Fruit fly (Drosophila melanogaster) whole organism, embryonic: ENCODE results near the gene CG14043.
A peak's percentile ranks its signal among the peaks of the same experiment; 100 is the strongest.

Source experiments
- Aef1 ChIP-seq: fragments of 200-800 bp; sonication (Bioruptor generic); IDR thresholded peaks from 3 replicates; pipeline ENCODE4 v1.3.6; 2022; ENCODE audit warnings: missing biosample characterization, missing genetic modification characterization
- Atf-2 ChIP-seq: fragments of 200-800 bp; sonication (Bioruptor generic); optimal IDR thresholded peaks from 2 replicates; lab custom pipeline; 2016; ENCODE audit warnings: missing biosample characterization, missing genetic modification characterization
- CG10209 ChIP-seq: fragments of 200-800 bp; sonication (Bioruptor generic); optimal IDR thresholded peaks from 3 replicates; lab custom pipeline; 2017; ENCODE audit warnings: missing biosample characterization, mild to moderate bottlenecking, missing genetic modification characterization, missing genetic modification reagents
- CG10267 ChIP-seq: fragments of 200-800 bp; sonication (Bioruptor generic); optimal IDR thresholded peaks from 2 replicates; lab custom pipeline; 2018; ENCODE audit warnings: missing biosample characterization, mild to moderate bottlenecking, missing genetic modification characterization, moderate library complexity
- CG12236 ChIP-seq: fragments of 200-800 bp; sonication (Bioruptor generic); optimal IDR thresholded peaks from 2 replicates; lab custom pipeline; 2016; ENCODE audit warnings: missing biosample characterization, missing genetic modification characterization
- CG12299 ChIP-seq: fragments of 200-800 bp; sonication (Bioruptor generic); optimal IDR thresholded peaks from 2 replicates; lab custom pipeline; 2018; ENCODE audit warnings: missing biosample characterization, mild to moderate bottlenecking, missing genetic modification characterization
- CG1233 ChIP-seq: fragments of 200-800 bp; sonication (Bioruptor generic); optimal IDR thresholded peaks from 4 replicates; lab custom pipeline; 2018; ENCODE audit warnings: missing biosample characterization, mild to moderate bottlenecking, missing genetic modification characterization
- CG13123 ChIP-seq: fragments of 200-800 bp; sonication (Bioruptor generic); optimal IDR thresholded peaks from 2 replicates; lab custom pipeline; 2016; ENCODE audit warnings: missing biosample characterization, missing genetic modification characterization
- CG13775 ChIP-seq: fragments of 200-800 bp; sonication (Bioruptor generic); optimal IDR thresholded peaks from 3 replicates; lab custom pipeline; 2017; ENCODE audit warnings: missing biosample characterization, mild to moderate bottlenecking, missing genetic modification characterization
- CG15696 ChIP-seq: fragments of 200-800 bp; sonication (Bioruptor generic); optimal IDR thresholded peaks from 2 replicates; lab custom pipeline; 2019; ENCODE audit warnings: missing biosample characterization, mild to moderate bottlenecking, missing genetic modification characterization, moderate library complexity
- CG17359 ChIP-seq: fragments of 200-800 bp; sonication (Bioruptor generic); optimal IDR thresholded peaks from 3 replicates; lab custom pipeline; 2018; ENCODE audit warnings: missing biosample characterization, mild to moderate bottlenecking, missing genetic modification characterization, moderate library complexity
- CG17829 ChIP-seq: fragments of 200-800 bp; optimal IDR thresholded peaks from 2 replicates; lab custom pipeline; 2019; ENCODE audit warnings: missing biosample characterization, mild to moderate bottlenecking, missing genetic modification characterization, moderate library complexity
- CG18011 ChIP-seq: fragments of 200-800 bp; sonication (Bioruptor generic); optimal IDR thresholded peaks from 2 replicates; lab custom pipeline; 2017; ENCODE audit warnings: missing biosample characterization, missing genetic modification characterization, mild to moderate bottlenecking, moderate library complexity, missing genotype
- CG2875 ChIP-seq: fragments of 200-800 bp; sonication (Bioruptor generic); optimal IDR thresholded peaks from 2 replicates; lab custom pipeline; 2017; ENCODE audit warnings: missing biosample characterization, mild to moderate bottlenecking, missing genetic modification characterization, missing genetic modification reagents
- CG32772 ChIP-seq: fragments of 200-800 bp; sonication (Bioruptor generic); IDR thresholded peaks from 2 replicates; pipeline ENCODE4 v1.3.6; 2022; ENCODE audit warnings: missing biosample characterization, missing genetic modification characterization
- CG43689 ChIP-seq: fragments of 200-800 bp; sonication (Bioruptor generic); IDR thresholded peaks from 2 replicates; pipeline ENCODE4 v1.3.6; 2022; ENCODE audit warnings: missing biosample characterization, missing genetic modification characterization
- CG4707 ChIP-seq: fragments of 200-800 bp; sonication (Bioruptor generic); optimal IDR thresholded peaks from 2 replicates; lab custom pipeline; 2018; ENCODE audit warnings: missing biosample characterization, mild to moderate bottlenecking, missing genetic modification characterization, moderate library complexity
- CG6689 ChIP-seq: fragments of 200-800 bp; sonication (Bioruptor generic); IDR thresholded peaks from 2 replicates; pipeline ENCODE4 v1.3.6; 2022; ENCODE audit warnings: missing biosample characterization, missing genetic modification characterization
- CG6813 ChIP-seq: fragments of 200-800 bp; sonication (Bioruptor generic); optimal IDR thresholded peaks from 2 replicates; lab custom pipeline; 2017; ENCODE audit warnings: missing biosample characterization, missing genetic modification characterization, mild to moderate bottlenecking, moderate library complexity, missing genetic modification reagents
- CG8089 ChIP-seq: fragments of 200-800 bp; sonication (Bioruptor generic); optimal IDR thresholded peaks from 3 replicates; lab custom pipeline; 2016; ENCODE audit warnings: missing biosample characterization, missing genetic modification characterization
- CG8765 ChIP-seq: fragments of 200-800 bp; sonication (Bioruptor generic); IDR thresholded peaks from 2 replicates; pipeline ENCODE4 v1.3.6; 2022; ENCODE audit warnings: missing biosample characterization, missing genetic modification characterization
- CG8924 ChIP-seq: fragments of 200-800 bp; optimal IDR thresholded peaks from 3 replicates; lab custom pipeline; 2019; ENCODE audit warnings: missing biosample characterization, mild to moderate bottlenecking, missing genetic modification characterization, moderate library complexity
- CHES-1-like ChIP-seq: fragments of 200-800 bp; sonication (Bioruptor generic); optimal IDR thresholded peaks from 2 replicates; lab custom pipeline; 2016; ENCODE audit warnings: missing biosample characterization, missing genetic modification characterization
- CkIIα-i1 ChIP-seq: fragments of 200-800 bp; sonication (Bioruptor generic); IDR thresholded peaks from 2 replicates; pipeline ENCODE4 v1.3.6; 2022; ENCODE audit warnings: missing biosample characterization, missing genetic modification characterization
- D19A ChIP-seq: fragments of 200-800 bp; optimal IDR thresholded peaks from 3 replicates; lab custom pipeline; 2019; ENCODE audit warnings: missing biosample characterization, mild to moderate bottlenecking, missing genetic modification characterization, moderate library complexity
- HLH4C ChIP-seq: fragments of 200-800 bp; sonication (Bioruptor generic); IDR thresholded peaks from 3 replicates; pipeline ENCODE4 v1.3.6; 2022; ENCODE audit warnings: missing biosample characterization, missing genetic modification characterization; ENCODE audit not compliant: partially characterized antibody
- Hand ChIP-seq: fragments of 200-800 bp; sonication (Bioruptor generic); optimal IDR thresholded peaks from 2 replicates; lab custom pipeline; 2017; ENCODE audit warnings: mild to moderate bottlenecking, missing biosample characterization, missing genetic modification reagents, missing genetic modification characterization
- Hr3 ChIP-seq: fragments of 200-800 bp; sonication (Bioruptor generic); optimal IDR thresholded peaks from 3 replicates; lab custom pipeline; 2016; ENCODE audit warnings: missing biosample characterization, missing genetic modification characterization
- NfI ChIP-seq: fragments of 200-800 bp; sonication (Bioruptor generic); optimal IDR thresholded peaks from 3 replicates; lab custom pipeline; 2018; ENCODE audit warnings: missing biosample characterization, mild to moderate bottlenecking, missing genetic modification characterization, moderate library complexity
- PHDP ChIP-seq: fragments of 200-800 bp; sonication (Bioruptor generic); optimal IDR thresholded peaks from 3 replicates; lab custom pipeline; 2018; ENCODE audit warnings: missing biosample characterization, mild to moderate bottlenecking, missing genetic modification characterization, moderate library complexity
- TFAM ChIP-seq: fragments of 200-800 bp; sonication (Bioruptor generic); optimal IDR thresholded peaks from 2 replicates; lab custom pipeline; 2017; ENCODE audit warnings: missing biosample characterization, missing genetic modification characterization, inconsistent platforms
- YL-1 ChIP-seq: fragments of 200-800 bp; sonication (Bioruptor generic); optimal IDR thresholded peaks from 3 replicates; lab custom pipeline; 2017; ENCODE audit warnings: missing biosample characterization, mild to moderate bottlenecking, missing genetic modification characterization
- cas ChIP-seq: fragments of 200-800 bp; sonication (Bioruptor generic); IDR thresholded peaks from 2 replicates; pipeline ENCODE4 v1.3.6; 2022; ENCODE audit warnings: missing biosample characterization, missing genetic modification characterization
- cg ChIP-seq: fragments of 200-800 bp; sonication (Bioruptor generic); optimal IDR thresholded peaks from 3 replicates; lab custom pipeline; 2019; ENCODE audit warnings: missing biosample characterization, mild to moderate bottlenecking, missing genetic modification characterization, moderate library complexity
- chif ChIP-seq, 2 experiments: fragments of 200-800 bp; sonication (Bioruptor generic); optimal IDR thresholded peaks; 3 replicates each; lab custom pipeline; 2016; ENCODE audit warnings: missing biosample characterization in 2 of 2, missing genetic modification characterization in 2 of 2
- chm ChIP-seq: fragments of 200-800 bp; sonication (Bioruptor generic); IDR thresholded peaks from 2 replicates; pipeline ENCODE4 v1.3.6; 2022; ENCODE audit warnings: missing biosample characterization, missing genetic modification characterization
- crc ChIP-seq: fragments of 200-800 bp; sonication (Bioruptor generic); optimal IDR thresholded peaks from 2 replicates; lab custom pipeline; 2016; ENCODE audit warnings: missing biosample characterization, missing genetic modification characterization
- cwo ChIP-seq: fragments of 200-800 bp; sonication (Bioruptor generic); optimal IDR thresholded peaks from 3 replicates; lab custom pipeline; 2017; ENCODE audit warnings: missing biosample characterization, missing genetic modification characterization, mild to moderate bottlenecking, moderate library complexity, missing genetic modification reagents
- dpn ChIP-seq, 2 experiments: fragments of 200-800 bp; sonication (Bioruptor generic); optimal IDR thresholded peaks; 3 replicates each; lab custom pipeline; 2016; ENCODE audit warnings: missing biosample characterization in 2 of 2, missing genetic modification characterization in 2 of 2
- dysf ChIP-seq: fragments of 200-800 bp; sonication (Bioruptor generic); IDR thresholded peaks from 3 replicates; pipeline ENCODE4 v1.3.6; 2022; ENCODE audit warnings: missing biosample characterization, missing genetic modification characterization
- eve ChIP-seq, 2 experiments: fragments of >200 bp; optimal IDR thresholded peaks; 2 replicates each; lab custom pipeline; 2017; ENCODE audit warnings: missing biosample characterization in 2 of 2, missing genetic modification characterization in 2 of 2
- gem ChIP-seq: fragments of 200-800 bp; sonication (Bioruptor generic); optimal IDR thresholded peaks from 2 replicates; lab custom pipeline; 2019; ENCODE audit warnings: missing biosample characterization, mild to moderate bottlenecking, missing genetic modification characterization, moderate library complexity
- h ChIP-seq: fragments of >200 bp; optimal IDR thresholded peaks from 2 replicates; lab custom pipeline; 2017
- kni ChIP-seq: fragments of 200-800 bp; sonication (Bioruptor generic); optimal IDR thresholded peaks from 3 replicates; lab custom pipeline; 2017; ENCODE audit warnings: mild to moderate bottlenecking, missing biosample characterization, missing genetic modification reagents, missing genetic modification characterization
- seq ChIP-seq: fragments of 200-800 bp; sonication (Bioruptor generic); IDR thresholded peaks from 2 replicates; pipeline ENCODE4 v1.3.6; 2022; ENCODE audit warnings: missing biosample characterization, missing genetic modification characterization
- tio ChIP-seq: fragments of 200-800 bp; sonication (Bioruptor generic); optimal IDR thresholded peaks from 2 replicates; lab custom pipeline; 2017; ENCODE audit warnings: missing biosample characterization, missing genetic modification characterization, inconsistent platforms
- tll ChIP-seq, 2 experiments: fragments of 200-800 bp in 1 of 2; fragments of >200 bp in 1 of 2; sonication (Bioruptor generic) in 1 of 2; optimal IDR thresholded peaks; 2 replicates each; lab custom pipeline; 2017 to 2019; ENCODE audit warnings: missing biosample characterization in 2 of 2, missing genetic modification characterization in 2 of 2, mild to moderate bottlenecking in 1 of 2, moderate library complexity in 1 of 2
- trh ChIP-seq: fragments of 200-800 bp; sonication (Bioruptor generic); optimal IDR thresholded peaks from 2 replicates; lab custom pipeline; 2016; ENCODE audit warnings: missing biosample characterization, missing genetic modification characterization
- unc-4 ChIP-seq: fragments of 200-800 bp; sonication (Bioruptor generic); IDR thresholded peaks from 2 replicates; pipeline ENCODE4 v1.3.6; 2022; ENCODE audit warnings: missing biosample characterization, missing genetic modification characterization; ENCODE audit not compliant: partially characterized antibody

CG14043 gene

DNA sequence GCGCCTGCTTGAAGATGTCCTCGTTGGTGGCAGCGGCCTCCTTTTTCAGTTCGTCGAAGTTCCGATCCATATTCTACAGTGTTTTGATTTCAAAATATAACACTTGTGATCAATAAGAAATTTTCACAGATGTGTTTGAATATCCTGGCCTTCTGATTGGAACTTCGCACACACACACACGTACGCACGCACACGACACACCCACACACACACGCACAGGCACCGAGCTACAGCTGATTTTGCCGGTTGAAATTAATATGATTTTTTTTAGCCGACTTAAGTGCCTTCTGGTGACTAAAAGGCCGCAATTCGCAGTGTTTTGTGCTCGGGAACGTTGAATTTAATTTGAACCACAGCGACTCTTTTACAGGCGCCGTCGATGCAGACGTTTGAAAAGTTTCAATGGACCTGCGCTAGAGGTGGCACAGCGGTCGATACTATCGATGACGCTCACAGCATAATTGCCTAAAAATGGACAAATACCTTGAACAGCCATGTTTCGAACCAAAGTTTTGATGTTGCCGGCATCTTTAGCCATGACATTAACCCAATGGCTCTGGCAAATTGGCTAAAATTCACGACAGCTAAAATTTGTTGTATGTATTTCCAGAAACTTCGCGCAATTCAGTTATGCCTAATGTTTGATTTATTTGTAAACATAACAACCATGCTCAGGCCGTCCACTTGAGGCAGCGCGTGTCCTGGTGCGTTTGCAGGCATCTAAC is 38.0 kb downstream of the CG14043 start, which contains the start of gene Rtnl1:
Gene Rtnl1 (minus strand): TSS at position 415 of the 725 bp plus-strand sequence.
- TF ChIP-seq gem (tag; lab: Kevin White, UChicago), result peak; percentile 2
- no peak; the same call in 1 of the 2 replicates for TF ChIP-seq CG8765 (GFP tag; lab: Robert Waterston, UW)
- 0 out of 3 replicates have a peak, but pooled peaks have one; percentile 12 for TF ChIP-seq dysf (GFP tag; lab: Robert Waterston, UW)
- no peak for TF ChIP-seq CG18011
- TF ChIP-seq YL-1 (GFP tag; lab: Kevin White, UChicago), result peak; percentile 72
- TF ChIP-seq CG6689 (GFP tag; lab: Robert Waterston, UW), result no peak
- 0 out of 3 replicates have a peak, but pooled peaks have one; percentile 26 for TF ChIP-seq Aef1
- peak; percentile 42 to 52 for TF ChIP-seq dpn (GFP tag; optimal IDR thresholded peaks at IDR 0.05; lab: Kevin White, UChicago)
- TF ChIP-seq CG10209 (GFP tag; lab: Kevin White, UChicago), result no peak
- TF ChIP-seq CkIIα-i1 (GFP tag; lab: Robert Waterston, UW), result no peak
- TF ChIP-seq CG17829 (tag; lab: Kevin White, UChicago), result peak; percentile 68
- no peak for TF ChIP-seq tio (GFP tag; lab: Kevin White, UChicago)
- TF ChIP-seq CG13775 (GFP tag; lab: Kevin White, UChicago), result no peak
- TF ChIP-seq Hr3, result no peak
- peak; percentile 82 for TF ChIP-seq HLH4C (GFP tag; lab: Robert Waterston, UW)
- TF ChIP-seq h (lab: Kevin White, UChicago), result no peak
- peak; percentile 48; the same call in 1 of the 2 replicates for TF ChIP-seq chm (GFP tag; lab: Robert Waterston, UW)
- peak; percentile 95 for TF ChIP-seq cg (GFP tag; lab: Kevin White, UChicago)
- no peak for TF ChIP-seq crc
- peak; percentile 94 for TF ChIP-seq unc-4
- peak; percentile 20 for TF ChIP-seq CG8924 (tag; lab: Kevin White, UChicago)
- no peak for TF ChIP-seq CG32772 (GFP tag; lab: Robert Waterston, UW)
- TF ChIP-seq CG13123, result no peak
- no peak for TF ChIP-seq CG4707 (GFP tag; lab: Kevin White, UChicago)
- TF ChIP-seq CG12236 (GFP tag; lab: Kevin White, UChicago), result no peak
- peak; percentile 9 for TF ChIP-seq Atf-2 (GFP tag; lab: Kevin White, UChicago)
- peak in 1 of 2 experiments; percentile 35 for TF ChIP-seq chif (GFP tag; optimal IDR thresholded peaks at IDR 0.05; lab: Kevin White, UChicago)
- no peak for TF ChIP-seq D19A (tag; lab: Kevin White, UChicago)
- TF ChIP-seq CG15696 (tag; lab: Kevin White, UChicago), result no peak
- TF ChIP-seq eve (GFP tag; optimal IDR thresholded peaks at IDR 0.05; lab: Kevin White, UChicago), result no peak
- TF ChIP-seq PHDP (tag; lab: Kevin White, UChicago), result no peak
- no peak for TF ChIP-seq seq (GFP tag; lab: Robert Waterston, UW)
- no peak for TF ChIP-seq CG2875 (GFP tag; lab: Kevin White, UChicago)
- no peak for TF ChIP-seq trh (GFP tag; lab: Kevin White, UChicago)
- TF ChIP-seq CG17359, result no peak
- no peak for TF ChIP-seq cwo (GFP tag; lab: Kevin White, UChicago)
- TF ChIP-seq Hand, result no peak
- no peak for TF ChIP-seq tll (GFP tag; optimal IDR thresholded peaks at IDR 0.05; lab: Kevin White, UChicago)
- TF ChIP-seq CG43689, result no peak
- no peak for TF ChIP-seq TFAM (GFP tag; lab: Kevin White, UChicago)
- peak; percentile 65 for TF ChIP-seq CG10267 (tag; lab: Kevin White, UChicago)
- TF ChIP-seq NfI (GFP tag; lab: Kevin White, UChicago), result no peak
- TF ChIP-seq CHES-1-like (GFP tag; lab: Kevin White, UChicago), result peak; percentile 78
- TF ChIP-seq CG12299 (tag; lab: Kevin White, UChicago), result peak; percentile 19
- TF ChIP-seq kni, result no peak
- no peak for TF ChIP-seq CG1233 (GFP tag; lab: Kevin White, UChicago)
- TF ChIP-seq CG6813 (GFP tag; lab: Kevin White, UChicago), result no peak
- TF ChIP-seq cas, result no peak
- TF ChIP-seq CG8089, result no peak
